Worm (Caenorhabditis elegans) whole organism, young adult: ENCODE data around the gene C50F7.9.

Experiments used
- B0019.2 ChIP-seq: fragments of 200-800 bp; sonication (Bioruptor generic); conservative IDR thresholded peaks from 2 replicates; pipeline ENCODE4 v1.3.6; 2022; ENCODE audit warnings: missing genetic modification reagents, missing genetic modification characterization, missing compliant biosample characterization
- D2030.7 ChIP-seq: fragments of 200-800 bp; sonication (Bioruptor generic); IDR thresholded peaks from 2 replicates; pipeline ENCODE4 v1.3.6; 2022; ENCODE audit warnings: missing genetic modification reagents, missing genetic modification characterization, missing compliant biosample characterization
- F57C9.4 ChIP-seq: sonication (generic microtip); optimal IDR thresholded peaks from 2 replicates; lab custom pipeline; 2017; ENCODE audit warnings: mild to moderate bottlenecking, missing genetic modification characterization, missing compliant biosample characterization
- T07F8.4 ChIP-seq: sonication (generic microtip); optimal IDR thresholded peaks from 2 replicates; lab custom pipeline; 2016; ENCODE audit warnings: mild to moderate bottlenecking, missing genetic modification characterization, moderate library complexity, missing compliant biosample characterization
- T26A5.8 ChIP-seq: sonication (generic microtip); optimal IDR thresholded peaks from 2 replicates; lab custom pipeline; 2016; ENCODE audit warnings: missing genetic modification characterization, missing compliant biosample characterization
- ama-1 ChIP-seq, 3 experiments: fragments of 150-350 bp in 1 of 3; sonication (generic microtip) in 2 of 3; optimal IDR thresholded peaks; 2 replicates each; lab custom pipeline; 2014 to 2018; ENCODE audit warnings: missing biosample characterization in 2 of 3, missing genetic modification characterization in 2 of 3, missing genetic modification reagents in 2 of 3
- atf-7 ChIP-seq: sonication (generic microtip); optimal IDR thresholded peaks from 2 replicates; lab custom pipeline; 2017; ENCODE audit warnings: mild to moderate bottlenecking, missing genetic modification characterization, missing compliant biosample characterization
- attf-5 ChIP-seq: fragments of 200-800 bp; sonication (Bioruptor generic); optimal IDR thresholded peaks from 2 replicates; lab custom pipeline; 2018; ENCODE audit warnings: mild to moderate bottlenecking, missing genetic modification characterization, missing compliant biosample characterization
- cebp-1 ChIP-seq, 2 experiments: fragments of 200-800 bp in 1 of 2; sonication (Bioruptor generic) in 1 of 2; sonication (generic microtip) in 1 of 2; IDR thresholded peaks in 1 of 2; optimal IDR thresholded peaks in 1 of 2; 2 replicates each; pipeline versions ENCODE4 v1.3.6 to Lab custom; 2017 to 2022; ENCODE audit warnings: missing compliant biosample characterization in 2 of 2, missing genetic modification characterization in 2 of 2, mild to moderate bottlenecking in 1 of 2, missing genetic modification reagents in 1 of 2, moderate library complexity in 1 of 2
- cebp-2 ChIP-seq: fragments of 200-800 bp; sonication (Bioruptor generic); IDR thresholded peaks from 2 replicates; pipeline ENCODE4 v1.3.6; 2022; ENCODE audit warnings: missing genetic modification characterization, missing compliant biosample characterization
- ceh-58 ChIP-seq: fragments of 200-800 bp; sonication (Bioruptor generic); IDR thresholded peaks from 2 replicates; pipeline ENCODE4 v1.3.6; 2022; ENCODE audit warnings: missing genetic modification characterization, missing compliant biosample characterization
- dox-1 ChIP-seq: fragments of 200-800 bp; sonication (Bioruptor generic); IDR thresholded peaks from 2 replicates; pipeline ENCODE4 v1.3.6; 2022; ENCODE audit warnings: missing genetic modification reagents, missing genetic modification characterization, missing compliant biosample characterization
- dpff-1 ChIP-seq: sonication (generic microtip); optimal IDR thresholded peaks from 2 replicates; lab custom pipeline; 2017; ENCODE audit warnings: mild to moderate bottlenecking, missing genetic modification characterization, missing compliant biosample characterization
- dpl-1 ChIP-seq: fragments of 150-350 bp; optimal IDR thresholded peaks from 2 replicates; lab custom pipeline; 2014; ENCODE audit warnings: missing biosample characterization, missing genetic modification reagents, missing genetic modification characterization
- efl-1 ChIP-seq: fragments of 150-350 bp; optimal IDR thresholded peaks from 2 replicates; lab custom pipeline; 2014; ENCODE audit warnings: missing biosample characterization, missing genetic modification reagents, missing genetic modification characterization
- ets-4 ChIP-seq: fragments of 200-800 bp; sonication (Bioruptor generic); optimal IDR thresholded peaks from 2 replicates; lab custom pipeline; 2018; ENCODE audit warnings: mild to moderate bottlenecking, missing genetic modification characterization, missing compliant biosample characterization
- fkh-3 ChIP-seq: sonication (generic microtip); optimal IDR thresholded peaks from 2 replicates; lab custom pipeline; 2016; ENCODE audit warnings: mild to moderate bottlenecking, missing genetic modification characterization, missing compliant biosample characterization
- gei-17 ChIP-seq: fragments of 200-800 bp; sonication (Bioruptor generic); optimal IDR thresholded peaks from 2 replicates; lab custom pipeline; 2018; ENCODE audit warnings: mild to moderate bottlenecking, missing genetic modification characterization, missing compliant biosample characterization
- hlh-12 ChIP-seq: sonication (generic microtip); optimal IDR thresholded peaks from 2 replicates; lab custom pipeline; 2016; ENCODE audit warnings: missing genetic modification characterization, missing compliant biosample characterization
- hmg-1.2 ChIP-seq: fragments of 200-800 bp; sonication (Bioruptor generic); IDR thresholded peaks from 2 replicates; pipeline ENCODE4 v1.3.6; 2022; ENCODE audit warnings: missing genetic modification reagents, missing genetic modification characterization, missing compliant biosample characterization
- let-607 ChIP-seq, 2 experiments: fragments of 200-800 bp in 1 of 2; sonication (Bioruptor generic) in 1 of 2; sonication (generic microtip) in 1 of 2; optimal IDR thresholded peaks; 2 replicates each; lab custom pipeline; 2016 to 2018; ENCODE audit warnings: mild to moderate bottlenecking in 2 of 2, missing compliant biosample characterization in 2 of 2, missing genetic modification characterization in 2 of 2, moderate library complexity in 2 of 2, missing genotype in 1 of 2
- lin-54 ChIP-seq: fragments of 200-800 bp; sonication (Bioruptor generic); optimal IDR thresholded peaks from 2 replicates; lab custom pipeline; 2018; ENCODE audit warnings: mild to moderate bottlenecking, missing genetic modification characterization, missing compliant biosample characterization
- lsl-1 ChIP-seq: fragments of 200-800 bp; sonication (Bioruptor generic); optimal IDR thresholded peaks from 2 replicates; lab custom pipeline; 2018; ENCODE audit warnings: mild to moderate bottlenecking, missing genetic modification characterization, moderate library complexity, missing compliant biosample characterization
- madf-10 ChIP-seq: sonication (generic microtip); optimal IDR thresholded peaks from 2 replicates; lab custom pipeline; 2016; ENCODE audit warnings: mild to moderate bottlenecking, missing genetic modification characterization, missing compliant biosample characterization
- madf-8 ChIP-seq: fragments of 200-800 bp; sonication (Bioruptor generic); conservative IDR thresholded peaks from 2 replicates; pipeline ENCODE4 v1.3.6; 2022; ENCODE audit warnings: missing genetic modification reagents, missing genetic modification characterization, missing compliant biosample characterization
- mes-4 ChIP-seq: sonication (generic microtip); optimal IDR thresholded peaks from 2 replicates; lab custom pipeline; 2016; ENCODE audit warnings: missing genotype, missing genetic modification characterization, missing compliant biosample characterization
- nfya-1 ChIP-seq: sonication (generic microtip); optimal IDR thresholded peaks from 2 replicates; lab custom pipeline; 2017; ENCODE audit warnings: antibody characterized with exemption, missing compliant biosample characterization, missing genetic modification characterization, borderline replicate concordance; ENCODE audit not compliant: insufficient read depth
- nfyb-1 ChIP-seq: fragments of 200-800 bp; sonication (Bioruptor generic); IDR thresholded peaks from 2 replicates; pipeline ENCODE4 v1.3.6; 2022; ENCODE audit warnings: missing genetic modification reagents, missing genetic modification characterization, missing compliant biosample characterization
- nhr-120 ChIP-seq: fragments of 200-800 bp; sonication (Bioruptor generic); IDR thresholded peaks from 2 replicates; pipeline ENCODE4 v1.3.6; 2022; ENCODE audit warnings: missing genetic modification characterization, missing compliant biosample characterization
- nhr-80 ChIP-seq: sonication (generic microtip); optimal IDR thresholded peaks from 2 replicates; lab custom pipeline; 2016; ENCODE audit warnings: missing genetic modification characterization, missing compliant biosample characterization
- pbrm-1 ChIP-seq: fragments of 200-800 bp; sonication (Bioruptor generic); IDR thresholded peaks from 2 replicates; pipeline ENCODE4 v1.3.6; 2022; ENCODE audit warnings: missing genetic modification reagents, missing genetic modification characterization, missing compliant biosample characterization
- pha-4 ChIP-seq: fragments of 150-350 bp; sonication (generic microtip); optimal IDR thresholded peaks from 2 replicates; lab custom pipeline; 2014; ENCODE audit warnings: missing biosample characterization, missing genetic modification reagents, missing genetic modification characterization
- rcor-1 ChIP-seq: fragments of 200-800 bp; sonication (Bioruptor generic); IDR thresholded peaks from 2 replicates; pipeline ENCODE4 v1.3.6; 2022; ENCODE audit warnings: missing genetic modification reagents, missing genetic modification characterization, missing compliant biosample characterization
- repo-1 ChIP-seq: sonication (generic microtip); optimal IDR thresholded peaks from 2 replicates; lab custom pipeline; 2017; ENCODE audit warnings: mild to moderate bottlenecking, missing genetic modification characterization, missing compliant biosample characterization
- sea-2 ChIP-seq: fragments of 200-800 bp; sonication (Bioruptor generic); IDR thresholded peaks from 2 replicates; pipeline ENCODE4 v1.3.6; 2022; ENCODE audit warnings: missing genetic modification characterization, missing compliant biosample characterization
- snpc-1.1 ChIP-seq: sonication (generic microtip); optimal IDR thresholded peaks from 2 replicates; lab custom pipeline; 2017; ENCODE audit warnings: missing genetic modification characterization, mild to moderate bottlenecking, missing compliant biosample characterization, antibody characterized with exemption, moderate library complexity, missing genotype, missing genetic modification reagents; ENCODE audit not compliant: insufficient read depth
- snpc-1.3 ChIP-seq: sonication (generic microtip); optimal IDR thresholded peaks from 2 replicates; lab custom pipeline; 2017; ENCODE audit warnings: missing genetic modification characterization, mild to moderate bottlenecking, missing compliant biosample characterization, antibody characterized with exemption, moderate library complexity, missing genotype, missing genetic modification reagents; ENCODE audit not compliant: insufficient read depth
- snpc-4 ChIP-seq, 5 experiments: fragments of 150-350 bp in 1 of 5; sonication (generic microtip) in 4 of 5; optimal IDR thresholded peaks; 2 replicates each; lab custom pipeline; 2014 to 2018; ENCODE audit warnings: missing genetic modification characterization in 5 of 5, missing biosample characterization in 3 of 5, antibody characterized with exemption in 2 of 5, mild to moderate bottlenecking in 2 of 5, missing compliant biosample characterization in 2 of 5, missing genotype in 2 of 5, moderate library complexity in 2 of 5, missing genetic modification reagents in 1 of 5
- somi-1 ChIP-seq: fragments of 200-800 bp; sonication (Bioruptor generic); optimal IDR thresholded peaks from 2 replicates; lab custom pipeline; 2018; ENCODE audit warnings: mild to moderate bottlenecking, missing genetic modification characterization, missing compliant biosample characterization
- tbp1 ChIP-seq: fragments of 200-800 bp; sonication (Bioruptor generic); optimal IDR thresholded peaks from 2 replicates; lab custom pipeline; 2018; ENCODE audit warnings: mild to moderate bottlenecking, missing genetic modification characterization, missing compliant biosample characterization
- tbx-9 ChIP-seq: sonication (generic microtip); optimal IDR thresholded peaks from 2 replicates; lab custom pipeline; 2016; ENCODE audit warnings: borderline replicate concordance, missing genetic modification characterization, inconsistent platforms, missing compliant biosample characterization
- zim-3 ChIP-seq: sonication (generic microtip); optimal IDR thresholded peaks from 2 replicates; lab custom pipeline; 2017; ENCODE audit warnings: mild to moderate bottlenecking, missing genetic modification characterization, moderate library complexity, missing compliant biosample characterization
- ztf-18 ChIP-seq: sonication (generic microtip); optimal IDR thresholded peaks from 2 replicates; lab custom pipeline; 2016; ENCODE audit warnings: missing genotype, mild to moderate bottlenecking, missing genetic modification characterization, missing compliant biosample characterization
- ztf-22 ChIP-seq: fragments of 200-800 bp; sonication (Bioruptor generic); optimal IDR thresholded peaks from 2 replicates; lab custom pipeline; 2018; ENCODE audit warnings: mild to moderate bottlenecking, missing genetic modification characterization, moderate library complexity, missing compliant biosample characterization

C50F7.9 gene

DNA sequence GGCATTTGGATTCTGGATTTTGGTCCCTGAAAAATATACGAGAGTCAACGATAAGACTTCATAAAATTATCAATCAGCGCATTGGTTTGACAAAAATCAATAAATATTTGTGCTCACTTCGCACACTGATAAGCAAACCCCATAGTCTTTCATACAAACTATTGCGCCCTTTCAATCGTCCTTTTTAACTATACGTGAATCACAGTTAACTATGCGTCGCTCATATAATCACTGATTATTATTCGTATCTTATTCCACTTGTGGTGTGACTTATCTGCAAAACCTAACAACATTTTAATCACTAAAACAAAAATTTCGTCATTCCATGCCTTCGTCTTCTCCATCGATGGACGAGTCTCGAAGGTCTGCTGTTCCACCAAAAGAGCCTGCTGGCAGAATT, 21.0 kb downstream of the C50F7.9 start, which contains the start of gene nhr-8:
Gene nhr-8, plus strand, starts transcription at position 160 of the 400 bp plus-strand sequence.
- TF ChIP-seq lin-54 (GFP tag; lab: Kevin White, UChicago) (peak; percentile 2), ets-4 (GFP tag; lab: Kevin White, UChicago) (peak; percentile 89), madf-10 (tag; lab: Kevin White, UChicago) (peak; percentile 20), tbp1 (GFP tag; lab: Kevin White, UChicago) (peak; percentile 5), rcor-1 (GFP tag; lab: Robert Waterston, UW) (no peak), cebp-1 (GFP tag; IDR thresholded peaks at IDR 0.05; lab: Robert Waterston, UW) (peak; percentile 74; the same call in 1 of the 2 replicates), cebp-1 (tag; optimal IDR thresholded peaks at IDR 0.05; lab: Kevin White, UChicago) (peak; percentile 75), let-607 (tag; optimal IDR thresholded peaks at IDR 0.05; lab: Kevin White, UChicago) (peak in 1 of 2 experiments; percentile 14), lsl-1 (GFP tag; lab: Kevin White, UChicago) (no peak), nhr-80 (tag; lab: Kevin White, UChicago) (peak; percentile 97), ztf-22 (GFP tag; lab: Kevin White, UChicago) (peak; percentile 12), dox-1 (GFP tag; lab: Robert Waterston, UW) (peak; percentile 52; the same call in 1 of the 2 replicates), nfyb-1 (GFP tag; lab: Robert Waterston, UW) (peak; percentile 70), atf-7 (tag; lab: Kevin White, UChicago) (peak; percentile 50), pha-4 (tag; lab: Kevin White, UChicago) (no peak)

DNA sequence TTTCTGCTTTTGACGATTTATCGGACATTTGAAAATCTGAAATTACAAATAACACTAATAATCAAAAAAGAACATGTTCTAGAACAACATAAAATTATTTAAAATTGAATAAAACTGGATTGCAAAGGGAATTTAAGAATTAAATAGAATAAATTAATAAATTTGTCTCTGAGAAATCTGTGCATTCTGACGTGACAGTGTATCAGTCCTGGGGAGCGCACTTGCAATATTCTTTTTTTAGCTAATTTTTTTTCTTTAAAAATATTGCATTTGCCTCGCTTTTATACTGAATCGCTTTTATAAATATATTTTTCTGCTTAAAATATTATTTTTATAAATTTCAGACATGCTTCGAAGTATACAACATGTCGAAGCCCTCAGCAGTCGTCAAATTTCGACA, 22.2 kb downstream of the C50F7.9 start, which contains the start of the genes mrpl-1, emc-6 and mrps-24:
Gene mrpl-1, minus strand, starts transcription at position 1 of the 400 bp plus-strand sequence.
Gene emc-6, minus strand, starts transcription at position 36 of the 400 bp plus-strand sequence.
Gene mrps-24, plus strand, starts transcription at position 345 of the 400 bp plus-strand sequence.
- TF ChIP-seq zim-3 (tag; lab: Kevin White, UChicago) (no peak), F57C9.4 (tag; lab: Kevin White, UChicago) (no peak), B0019.2 (no peak), ztf-18 (tag; lab: Kevin White, UChicago) (no peak), snpc-4 (GFP tag; optimal IDR thresholded peaks at IDR 0.05; lab: Kevin White, UChicago) (peak; percentile 56), snpc-4 (tag; optimal IDR thresholded peaks at IDR 0.05; lab: Kevin White, UChicago) (peak in 3 of 4 experiments; percentile 30 to 64 (median 48)), T07F8.4 (tag; lab: Kevin White, UChicago) (no peak), nhr-120 (no peak), gei-17 (GFP tag; lab: Kevin White, UChicago) (no peak), somi-1 (GFP tag; lab: Kevin White, UChicago) (no peak), hmg-1.2 (GFP tag; lab: Robert Waterston, UW) (no peak), madf-8 (GFP tag; lab: Robert Waterston, UW) (no peak), efl-1 (GFP tag; lab: Kevin White, UChicago) (peak; percentile 1), ets-4 (GFP tag; lab: Kevin White, UChicago) (no peak), mes-4 (tag; lab: Kevin White, UChicago) (no peak), repo-1 (tag; lab: Kevin White, UChicago) (no peak), pbrm-1 (no peak), cebp-2 (GFP tag; lab: Robert Waterston, UW) (no peak), snpc-1.3 (tag; lab: Kevin White, UChicago) (peak; percentile 72), nfya-1 (tag; lab: Kevin White, UChicago) (no peak), sea-2 (no peak), ama-1 (optimal IDR thresholded peaks at IDR 0.05; lab: Kevin White, UChicago) (no peak), ama-1 (GFP tag; optimal IDR thresholded peaks at IDR 0.05; lab: Kevin White, UChicago) (no peak), attf-5 (GFP tag; lab: Kevin White, UChicago) (peak; percentile 73), dpff-1 (tag; lab: Kevin White, UChicago) (no peak), dpl-1 (peak; percentile 14), fkh-3 (no peak), ceh-58 (GFP tag; lab: Robert Waterston, UW) (no peak), atf-7 (tag; lab: Kevin White, UChicago) (no peak), pha-4 (tag; lab: Kevin White, UChicago) (no peak), D2030.7 (GFP tag; lab: Robert Waterston, UW) (0 out of 2 replicates have a peak, but pooled peaks have one; percentile 7), hlh-12 (no peak), snpc-1.1 (no peak), lin-54 (GFP tag; lab: Kevin White, UChicago) (peak; percentile 24), tbx-9 (no peak), T26A5.8 (no peak)
